Worm (Caenorhabditis elegans) whole organism, early embryonic: Measurements from ENCODE around the gene msp-74.

Source experiments
- B0310.2 ChIP-seq: sonication (generic microtip); optimal IDR thresholded peaks from 2 replicates; lab custom pipeline; 2016; ENCODE audit warnings: mild to moderate bottlenecking, missing genetic modification characterization, missing compliant biosample characterization
- F13C5.2 ChIP-seq: sonication (generic microtip); optimal IDR thresholded peaks from 2 replicates; lab custom pipeline; 2017; ENCODE audit warnings: mild to moderate bottlenecking, missing genetic modification characterization, inconsistent platforms, missing compliant biosample characterization
- aly-1 ChIP-seq: sonication (generic microtip); optimal IDR thresholded peaks from 2 replicates; lab custom pipeline; 2016; ENCODE audit warnings: missing genetic modification characterization, missing compliant biosample characterization
- ama-1 ChIP-seq: fragments of 150-350 bp; optimal IDR thresholded peaks from 2 replicates; lab custom pipeline; 2014
- ceh-13 ChIP-seq: fragments of 200-800 bp; sonication (Bioruptor generic); optimal IDR thresholded peaks from 2 replicates; lab custom pipeline; 2018; ENCODE audit warnings: mild to moderate bottlenecking, missing genetic modification characterization, missing compliant biosample characterization
- ceh-36 ChIP-seq: sonication (generic microtip); optimal IDR thresholded peaks from 2 replicates; lab custom pipeline; 2016; ENCODE audit warnings: missing genetic modification characterization, inconsistent platforms, missing compliant biosample characterization
- ets-7 ChIP-seq: sonication (generic microtip); optimal IDR thresholded peaks from 2 replicates; lab custom pipeline; 2016; ENCODE audit warnings: missing genotype, missing genetic modification characterization, missing compliant biosample characterization
- flt-1 ChIP-seq: fragments of 200-800 bp; sonication (Bioruptor generic); IDR thresholded peaks from 2 replicates; pipeline ENCODE4 v1.3.6; 2022; ENCODE audit warnings: missing genetic modification characterization, missing compliant biosample characterization
- hmbx-1 ChIP-seq: sonication (generic microtip); optimal IDR thresholded peaks from 2 replicates; lab custom pipeline; 2016; ENCODE audit warnings: mild to moderate bottlenecking, missing genetic modification characterization, missing compliant biosample characterization
- hmg-4 ChIP-seq: fragments of 200-800 bp; sonication (Bioruptor generic); optimal IDR thresholded peaks from 2 replicates; lab custom pipeline; 2018; ENCODE audit warnings: mild to moderate bottlenecking, missing genetic modification characterization, missing compliant biosample characterization
- hnd-1 ChIP-seq: sonication (generic microtip); optimal IDR thresholded peaks from 2 replicates; lab custom pipeline; 2016; ENCODE audit warnings: missing genetic modification characterization, missing compliant biosample characterization
- pes-1 ChIP-seq: fragments of 200-800 bp; sonication (Bioruptor generic); IDR thresholded peaks from 2 replicates; pipeline ENCODE4 v1.3.6; 2022; ENCODE audit warnings: missing genetic modification reagents, missing genetic modification characterization, missing compliant biosample characterization
- scrt-1 ChIP-seq: fragments of 200-800 bp; sonication (Bioruptor generic); IDR thresholded peaks from 2 replicates; pipeline ENCODE4 v1.3.6; 2022; ENCODE audit warnings: missing genetic modification characterization, missing compliant biosample characterization
- sea-1 ChIP-seq: fragments of 200-800 bp; sonication (Bioruptor generic); conservative IDR thresholded peaks from 2 replicates; pipeline ENCODE4 v1.3.6; 2022; ENCODE audit warnings: missing genetic modification characterization, missing compliant biosample characterization
- tbx-11 ChIP-seq: fragments of 200-800 bp; sonication (Bioruptor generic); IDR thresholded peaks from 2 replicates; pipeline ENCODE4 v1.3.6; 2022; ENCODE audit warnings: missing genetic modification characterization, missing compliant biosample characterization
- tbx-37 ChIP-seq: fragments of 200-800 bp; sonication (Bioruptor generic); conservative IDR thresholded peaks from 2 replicates; pipeline ENCODE4 v1.3.6; 2022; ENCODE audit warnings: missing genetic modification reagents, missing genetic modification characterization, missing compliant biosample characterization
- tra-4 ChIP-seq: sonication (generic microtip); optimal IDR thresholded peaks from 2 replicates; lab custom pipeline; 2017; ENCODE audit warnings: missing genetic modification characterization, missing compliant biosample characterization

Gene msp-74

ce11 chrII:5099649-5100048 is 15.5 kb downstream of the msp-74 start, which contains the start of gene C04G6.6:
TSS of gene C04G6.6 (minus strand) at chrII:5099749.
- TF ChIP-seq flt-1 (GFP tag; lab: Robert Waterston, UW) (no peak), sea-1 (GFP tag; lab: Robert Waterston, UW) (no peak), hmg-4 (GFP tag; lab: Kevin White, UChicago) (no peak)

ce11 chrII:5099034-5099433 is 16.1 kb downstream of the msp-74 start:
- no peak for TF ChIP-seq aly-1 (tag; lab: Kevin White, UChicago)
- TF ChIP-seq ama-1: no peak
- no peak for TF ChIP-seq ceh-13
- no peak for TF ChIP-seq hnd-1
- TF ChIP-seq flt-1 (GFP tag; lab: Robert Waterston, UW): no peak
- no peak for TF ChIP-seq hmg-4 (GFP tag; lab: Kevin White, UChicago)
- no peak for TF ChIP-seq scrt-1 (GFP tag; lab: Robert Waterston, UW)
- no peak for TF ChIP-seq ets-7 (tag; lab: Kevin White, UChicago)
- TF ChIP-seq hmbx-1: no peak
- no peak for TF ChIP-seq B0310.2 (tag; lab: Kevin White, UChicago)
- TF ChIP-seq pes-1 (GFP tag; lab: Robert Waterston, UW): no peak
- TF ChIP-seq tbx-37 (GFP tag; lab: Robert Waterston, UW): no peak
- no peak for TF ChIP-seq F13C5.2
- TF ChIP-seq tbx-11 (GFP tag; lab: Robert Waterston, UW): no peak
- no peak for TF ChIP-seq ceh-36 (tag; lab: Kevin White, UChicago)
- TF ChIP-seq tra-4 (tag; lab: Kevin White, UChicago): no peak
- TF ChIP-seq sea-1 (GFP tag; lab: Robert Waterston, UW): no peak

- TF ChIP-seq sea-1 (GFP tag; lab: Robert Waterston, UW) (peak; percentile 89), scrt-1 (GFP tag; lab: Robert Waterston, UW) (peak; percentile 81), tbx-11 (GFP tag; lab: Robert Waterston, UW) (peak; percentile 99), tbx-37 (GFP tag; lab: Robert Waterston, UW) (peak; percentile 90)
Observed at ce11 chrII:5097463-5097862, 17.7 kb downstream of the msp-74 start.

DNA sequence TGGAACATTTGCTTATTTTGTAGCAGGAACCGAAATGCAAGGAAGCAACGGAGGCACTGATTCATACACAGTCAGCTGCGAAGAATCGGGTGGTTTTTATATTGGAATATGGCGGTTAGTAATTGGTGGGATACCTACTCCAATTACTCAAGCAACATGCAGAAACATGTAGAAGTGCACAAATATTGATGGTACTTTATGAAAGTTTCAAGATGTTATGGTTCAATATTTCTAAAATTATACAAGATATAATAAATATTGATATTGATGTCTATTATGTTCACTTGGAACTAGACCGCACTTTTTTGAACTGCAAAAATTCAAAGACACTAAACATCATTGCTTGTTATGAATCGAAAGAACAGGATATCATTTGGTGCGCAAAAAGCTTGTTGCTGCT is 21.2 kb downstream of the msp-74 start, which contains the start of gene C04G6.13:
C04G6.13 (plus strand) TSS at position 301 of the 400 bp plus-strand sequence.
- TF ChIP-seq B0310.2 (tag; lab: Kevin White, UChicago) (no peak), sea-1 (GFP tag; lab: Robert Waterston, UW) (no peak)

DNA sequence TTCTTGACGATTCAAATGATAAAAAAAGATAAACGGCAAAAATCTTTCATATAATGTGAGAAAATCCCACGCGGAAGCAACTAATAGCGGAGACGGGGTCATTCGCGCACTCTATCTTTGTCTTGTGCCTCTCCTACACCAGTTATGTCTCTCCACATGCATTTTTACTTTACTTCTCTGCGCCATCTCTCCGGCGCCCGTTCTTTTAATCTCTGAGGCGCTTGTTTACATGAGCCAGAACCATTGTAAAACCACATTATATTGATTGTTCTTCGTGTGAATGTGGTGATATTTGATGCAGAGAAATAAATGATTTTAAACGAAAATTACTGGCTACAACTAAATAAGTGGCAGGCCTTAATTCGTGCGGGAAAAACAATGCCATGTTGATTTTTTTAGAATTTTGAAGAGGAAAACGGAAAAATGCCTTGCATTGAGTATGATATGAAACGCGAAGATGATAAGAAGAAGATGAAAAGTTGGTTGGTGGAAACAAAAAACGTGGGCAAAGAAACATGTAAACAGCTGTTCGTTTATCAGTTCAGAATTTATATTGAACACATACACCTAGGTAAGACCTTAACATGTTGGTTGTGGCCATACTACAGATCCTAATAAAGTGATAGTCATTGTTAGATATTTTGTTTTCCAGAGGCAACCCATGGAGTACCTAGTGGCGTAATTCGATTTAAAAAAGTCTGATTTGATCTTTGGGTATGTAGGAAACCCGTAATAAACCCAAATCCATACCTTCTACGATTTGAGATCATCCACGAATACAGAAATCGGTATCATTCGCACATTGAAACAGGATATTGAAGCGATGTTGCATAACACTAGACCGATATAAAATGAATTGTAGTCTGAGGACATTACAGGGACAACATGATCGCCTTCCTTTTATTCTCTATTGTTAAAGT is 22.5 kb downstream of the msp-74 start, which contains the start of gene C04G6.2:
C04G6.2 (plus strand) TSS at position 870 of the 920 bp plus-strand sequence.
- TF ChIP-seq ceh-36 (tag; lab: Kevin White, UChicago): no peak
- TF ChIP-seq B0310.2 (tag; lab: Kevin White, UChicago): no peak
- no peak for TF ChIP-seq flt-1 (GFP tag; lab: Robert Waterston, UW)
- no peak for TF ChIP-seq tbx-37 (GFP tag; lab: Robert Waterston, UW)
- TF ChIP-seq pes-1 (GFP tag; lab: Robert Waterston, UW): no peak
- no peak for TF ChIP-seq aly-1 (tag; lab: Kevin White, UChicago)
- no peak for TF ChIP-seq scrt-1 (GFP tag; lab: Robert Waterston, UW)
- no peak for TF ChIP-seq ama-1
- no peak for TF ChIP-seq ceh-13

DNA sequence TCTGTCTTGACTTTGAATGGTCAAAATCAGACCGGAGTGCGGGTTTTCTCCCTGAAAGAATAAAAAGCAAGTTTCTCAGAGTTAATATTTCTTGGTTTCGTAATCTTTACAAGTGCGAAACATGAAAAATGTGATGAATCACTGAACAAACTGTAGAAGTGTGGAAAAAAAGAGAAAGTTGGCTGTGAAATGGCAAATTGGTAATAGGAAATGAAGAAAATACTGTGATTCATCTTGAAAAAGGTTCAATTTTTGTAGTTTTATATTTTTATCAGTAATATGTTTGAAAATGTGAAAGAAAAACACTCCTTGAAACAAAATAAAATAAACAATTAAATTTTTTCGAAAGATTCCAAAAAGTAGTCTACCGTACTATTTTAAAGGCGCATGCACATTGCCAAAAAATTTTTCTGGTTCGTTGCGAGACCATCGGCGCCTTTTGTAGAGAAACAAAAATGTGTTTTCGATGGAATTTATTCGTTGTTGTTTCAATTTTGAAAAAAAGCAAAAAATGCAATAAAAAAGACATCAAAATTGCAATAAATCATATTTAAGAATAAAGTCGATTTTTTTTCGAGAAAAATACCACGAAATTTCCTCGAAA is 23.4 kb downstream of the msp-74 start, which contains the start of gene pld-1:
pld-1 (minus strand) TSS at position 51 of the 604 bp plus-strand sequence.
- TF ChIP-seq aly-1 (tag; lab: Kevin White, UChicago): no peak
- no peak for TF ChIP-seq ama-1
- no peak for TF ChIP-seq sea-1 (GFP tag; lab: Robert Waterston, UW)
- no peak for TF ChIP-seq ceh-36 (tag; lab: Kevin White, UChicago)
- TF ChIP-seq F13C5.2: no peak
- no peak for TF ChIP-seq tbx-11 (GFP tag; lab: Robert Waterston, UW)
- no peak for TF ChIP-seq hmbx-1
- TF ChIP-seq tra-4 (tag; lab: Kevin White, UChicago): no peak
- TF ChIP-seq scrt-1 (GFP tag; lab: Robert Waterston, UW): no peak
- no peak for TF ChIP-seq ets-7 (tag; lab: Kevin White, UChicago)

ce11 chrII:5086143-5086542 is 29.0 kb downstream of the msp-74 start:
- TF ChIP-seq hmg-4 (GFP tag; lab: Kevin White, UChicago) (no peak), sea-1 (GFP tag; lab: Robert Waterston, UW) (no peak), tbx-11 (GFP tag; lab: Robert Waterston, UW) (no peak), flt-1 (GFP tag; lab: Robert Waterston, UW) (no peak), hmbx-1 (no peak), ama-1 (no peak), ets-7 (tag; lab: Kevin White, UChicago) (no peak)

DNA sequence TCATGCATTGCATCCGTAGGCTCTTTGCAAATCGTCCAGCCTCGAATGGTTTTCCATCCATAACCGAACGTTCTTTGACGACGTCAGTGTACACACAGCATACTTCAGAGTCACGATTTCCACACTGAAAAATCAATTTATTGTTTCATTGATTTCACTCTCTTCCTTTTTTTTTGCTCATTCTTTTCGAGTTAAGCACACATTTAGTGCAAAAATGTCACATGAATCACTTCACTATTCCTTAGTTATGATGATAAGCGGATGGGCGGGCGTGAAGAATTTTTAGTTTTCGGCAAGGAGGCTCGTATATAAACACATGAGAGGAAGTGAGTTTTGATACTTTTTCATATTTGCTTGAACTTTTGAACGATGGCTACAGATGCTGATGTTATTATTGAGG is 29.7 kb downstream of the msp-74 start, which contains the start of gene txt-9:
txt-9 (plus strand) TSS at position 336 of the 400 bp plus-strand sequence.
- TF ChIP-seq F13C5.2: no peak
- no peak for TF ChIP-seq aly-1 (tag; lab: Kevin White, UChicago)
- TF ChIP-seq scrt-1 (GFP tag; lab: Robert Waterston, UW): no peak
- no peak for TF ChIP-seq ama-1
- no peak for TF ChIP-seq tbx-11 (GFP tag; lab: Robert Waterston, UW)
- TF ChIP-seq hnd-1: no peak
- TF ChIP-seq tra-4 (tag; lab: Kevin White, UChicago): no peak
